Worm (Caenorhabditis elegans) whole organism, late embryonic: ENCODE results near the gene clec-20.
"Not testable (repeated sequence)": the region's sequence is repeated elsewhere in the genome, so short reads cannot be mapped to it uniquely, and the experiment has no call there.

Experiments used
- K02D7.2 ChIP-seq: sonication (generic microtip); optimal IDR thresholded peaks from 2 replicates; lab custom pipeline; 2017; ENCODE audit warnings: mild to moderate bottlenecking, missing genetic modification characterization, missing compliant biosample characterization
- ama-1 ChIP-seq: fragments of 150-350 bp; optimal IDR thresholded peaks from 2 replicates; lab custom pipeline; 2014
- ceh-34 ChIP-seq: sonication (generic microtip); optimal IDR thresholded peaks from 2 replicates; lab custom pipeline; 2016; ENCODE audit warnings: mild to moderate bottlenecking, missing genetic modification characterization, missing compliant biosample characterization
- elt-2 ChIP-seq: sonication (generic microtip); optimal IDR thresholded peaks from 2 replicates; lab custom pipeline; 2016; ENCODE audit warnings: missing genetic modification reagents, missing genetic modification characterization, missing compliant biosample characterization
- ets-4 ChIP-seq: sonication (generic microtip); optimal IDR thresholded peaks from 2 replicates; lab custom pipeline; 2016; ENCODE audit warnings: missing genetic modification characterization, missing compliant biosample characterization
- hlh-13 ChIP-seq: fragments of 200-800 bp; sonication (Bioruptor generic); optimal IDR thresholded peaks from 2 replicates; lab custom pipeline; 2018; ENCODE audit warnings: mild to moderate bottlenecking, missing genetic modification characterization, missing compliant biosample characterization
- hlh-15 ChIP-seq: sonication (generic microtip); optimal IDR thresholded peaks from 2 replicates; lab custom pipeline; 2016; ENCODE audit warnings: missing genetic modification characterization, missing compliant biosample characterization
- hlh-30 ChIP-seq: sonication (generic microtip); optimal IDR thresholded peaks from 2 replicates; lab custom pipeline; 2017; ENCODE audit warnings: antibody characterized with exemption, missing genetic modification characterization, missing compliant biosample characterization; ENCODE audit not compliant: insufficient read depth
- nfya-1 ChIP-seq: sonication (generic microtip); optimal IDR thresholded peaks from 2 replicates; lab custom pipeline; 2017; ENCODE audit warnings: missing genetic modification characterization, mild to moderate bottlenecking, missing compliant biosample characterization, antibody characterized with exemption, moderate library complexity
- pat-9 ChIP-seq: fragments of 200-800 bp; sonication (Bioruptor generic); optimal IDR thresholded peaks from 2 replicates; lab custom pipeline; 2018; ENCODE audit warnings: mild to moderate bottlenecking, missing genetic modification characterization, moderate library complexity, missing compliant biosample characterization
- pha-4 ChIP-seq: fragments of 150-350 bp; optimal IDR thresholded peaks from 2 replicates; lab custom pipeline; 2018; ENCODE audit warnings: missing biosample characterization, missing genetic modification reagents, missing genetic modification characterization
- tbx-2 ChIP-seq: sonication (generic microtip); optimal IDR thresholded peaks from 2 replicates; lab custom pipeline; 2016; ENCODE audit warnings: missing genetic modification characterization, missing compliant biosample characterization
- unc-42 ChIP-seq: sonication (generic microtip); optimal IDR thresholded peaks from 2 replicates; lab custom pipeline; 2016; ENCODE audit warnings: missing genotype, missing genetic modification characterization, missing compliant biosample characterization

DNA sequence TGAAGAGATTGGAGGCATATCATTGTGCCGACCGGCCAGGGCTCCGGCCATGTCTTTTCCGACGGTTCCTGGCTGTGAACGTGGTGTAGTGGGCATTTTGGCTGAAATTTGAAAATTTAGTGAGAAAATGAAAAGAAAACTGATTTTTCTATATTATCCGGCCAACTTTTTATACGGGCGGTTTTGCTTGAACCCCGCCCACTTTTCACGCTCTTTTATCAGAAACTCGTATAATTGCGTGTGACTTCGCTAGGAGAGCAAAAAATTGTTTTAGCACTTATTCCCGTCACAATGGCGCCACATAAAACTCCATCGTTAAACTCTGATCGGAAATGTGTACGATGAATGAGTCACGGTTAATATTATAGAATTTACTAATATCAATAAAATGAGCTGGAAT, 37.2 kb upstream of the clec-20 start, which contains the start of gene C08E3.13:
- not testable (repeated sequence) for TF ChIP-seq K02D7.2 (tag; lab: Kevin White, UChicago); elt-2 (tag; lab: Kevin White, UChicago); hlh-13 (GFP tag; lab: Kevin White, UChicago); hlh-30 (tag; lab: Kevin White, UChicago); ets-4 (tag; lab: Kevin White, UChicago); nfya-1 (tag; lab: Kevin White, UChicago); hlh-15 (tag; lab: Kevin White, UChicago); ceh-34 (tag; lab: Kevin White, UChicago); ama-1 (lab: Kevin White, UChicago); pha-4 (tag; lab: Kevin White, UChicago); tbx-2 (tag; lab: Kevin White, UChicago); unc-42; pat-9
